Worm (Caenorhabditis elegans) whole organism, early embryonic: Measurements from ENCODE around the gene F07H5.10.

Source experiments
- F13C5.2 ChIP-seq: sonication (generic microtip); optimal IDR thresholded peaks from 2 replicates; lab custom pipeline; 2017; ENCODE audit warnings: mild to moderate bottlenecking, missing genetic modification characterization, inconsistent platforms, missing compliant biosample characterization
- ama-1 ChIP-seq: fragments of 150-350 bp; optimal IDR thresholded peaks from 2 replicates; lab custom pipeline; 2014
- ceh-36 ChIP-seq: sonication (generic microtip); optimal IDR thresholded peaks from 2 replicates; lab custom pipeline; 2016; ENCODE audit warnings: missing genetic modification characterization, inconsistent platforms, missing compliant biosample characterization
- ets-7 ChIP-seq: sonication (generic microtip); optimal IDR thresholded peaks from 2 replicates; lab custom pipeline; 2016; ENCODE audit warnings: missing genotype, missing genetic modification characterization, missing compliant biosample characterization
- hmbx-1 ChIP-seq: sonication (generic microtip); optimal IDR thresholded peaks from 2 replicates; lab custom pipeline; 2016; ENCODE audit warnings: mild to moderate bottlenecking, missing genetic modification characterization, missing compliant biosample characterization

- TF ChIP-seq hmbx-1 (no peak), F13C5.2 (tag; lab: Kevin White, UChicago) (no peak), ets-7 (no peak), ceh-36 (tag; lab: Kevin White, UChicago) (no peak), ama-1 (lab: Kevin White, UChicago) (no peak)
Observed at ce11 chrII:8844465-8845126, 36.2 kb upstream of the F07H5.10 start, which contains the start of gene F46C5.6.
